Fruit fly (Drosophila melanogaster): ENCODE data around the gene CG12672.

The CG12672 gene

dm6 chrX:18007506-18007905 is at the start of gene CG12672:
Gene CG12672 (minus strand): TSS chrX:18007606.
- no peak for TF ChIP-seq CG8478 (optimal IDR thresholded peaks at IDR 0.05)
- TF ChIP-seq Dll (optimal IDR thresholded peaks at IDR 0.05), result no peak
- no peak for TF ChIP-seq usp (GFP tag; optimal IDR thresholded peaks at IDR 0.05)
- no peak for TF ChIP-seq EcR (GFP tag; optimal IDR thresholded peaks at IDR 0.05)
- no peak for TF ChIP-seq pan (optimal IDR thresholded peaks at IDR 0.05)
- TF ChIP-seq psq (optimal IDR thresholded peaks at IDR 0.05), result no peak

- TF ChIP-seq usp (GFP tag; optimal IDR thresholded peaks at IDR 0.05), result no peak
- no peak for TF ChIP-seq Dll (optimal IDR thresholded peaks at IDR 0.05)
- no peak for TF ChIP-seq pan (optimal IDR thresholded peaks at IDR 0.05)
- TF ChIP-seq CG8478 (optimal IDR thresholded peaks at IDR 0.05), result no peak
- no peak for TF ChIP-seq psq (optimal IDR thresholded peaks at IDR 0.05)
- TF ChIP-seq EcR (GFP tag; optimal IDR thresholded peaks at IDR 0.05), result no peak
Measured at dm6 chrX:18057202-18057601, 49.8 kb upstream of the CG12672 start.

DNA sequence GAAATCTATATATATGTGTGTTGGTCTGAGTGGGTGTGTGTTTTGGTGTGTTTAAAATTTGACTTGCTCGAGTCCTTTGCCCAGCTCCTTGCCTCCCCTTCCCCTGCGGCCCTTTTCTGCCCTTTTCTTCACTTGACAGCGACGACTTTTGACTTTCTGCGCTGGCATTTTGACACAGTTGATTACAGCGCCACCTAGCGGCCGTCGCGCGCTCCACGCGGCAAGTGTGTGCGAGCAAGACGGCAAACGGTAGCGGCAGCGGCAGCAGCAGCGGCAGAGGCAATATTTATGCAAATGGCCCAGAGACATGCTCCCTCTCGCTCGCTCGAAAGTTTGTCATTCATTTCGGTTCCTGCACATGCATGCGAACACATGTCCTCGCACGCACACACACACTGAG is 44.7 kb upstream of the CG12672 start:
- TF ChIP-seq CG8478 (optimal IDR thresholded peaks at IDR 0.05) (no peak), psq (optimal IDR thresholded peaks at IDR 0.05) (no peak), Dll (optimal IDR thresholded peaks at IDR 0.05) (no peak), EcR (GFP tag; optimal IDR thresholded peaks at IDR 0.05) (no peak), pan (optimal IDR thresholded peaks at IDR 0.05) (no peak), usp (GFP tag; optimal IDR thresholded peaks at IDR 0.05) (no peak)

dm6 chrX:18043691-18044090 is 36.3 kb upstream of the CG12672 start, which contains the start of gene CG15373:
Gene CG15373 (plus strand): TSS chrX:18043991.
- TF ChIP-seq EcR (GFP tag; optimal IDR thresholded peaks at IDR 0.05), result no peak
- TF ChIP-seq psq (optimal IDR thresholded peaks at IDR 0.05), result no peak
- TF ChIP-seq pan (optimal IDR thresholded peaks at IDR 0.05), result no peak
- TF ChIP-seq usp (GFP tag; optimal IDR thresholded peaks at IDR 0.05), result no peak
- no peak for TF ChIP-seq CG8478 (optimal IDR thresholded peaks at IDR 0.05)
- TF ChIP-seq Dll (optimal IDR thresholded peaks at IDR 0.05), result no peak

dm6 chrX:18023615-18024163 is 16.3 kb upstream of the CG12672 start, which contains the start of gene CG6867:
Gene CG6867 (plus strand): TSS chrX:18023870.
- TF ChIP-seq usp (GFP tag; optimal IDR thresholded peaks at IDR 0.05) (no peak), CG8478 (optimal IDR thresholded peaks at IDR 0.05) (no peak), pan (optimal IDR thresholded peaks at IDR 0.05) (no peak), psq (optimal IDR thresholded peaks at IDR 0.05) (no peak), Dll (optimal IDR thresholded peaks at IDR 0.05) (no peak), EcR (GFP tag; optimal IDR thresholded peaks at IDR 0.05) (no peak)

dm6 chrX:18018437-18019100 is 11.2 kb upstream of the CG12672 start:
- no peak for TF ChIP-seq pan (optimal IDR thresholded peaks at IDR 0.05)
- no peak for TF ChIP-seq psq (optimal IDR thresholded peaks at IDR 0.05)
- no peak for TF ChIP-seq usp (GFP tag; optimal IDR thresholded peaks at IDR 0.05)
- no peak for TF ChIP-seq CG8478 (optimal IDR thresholded peaks at IDR 0.05)
- no peak for TF ChIP-seq EcR (GFP tag; optimal IDR thresholded peaks at IDR 0.05)
- no peak for TF ChIP-seq Dll (optimal IDR thresholded peaks at IDR 0.05)

DNA sequence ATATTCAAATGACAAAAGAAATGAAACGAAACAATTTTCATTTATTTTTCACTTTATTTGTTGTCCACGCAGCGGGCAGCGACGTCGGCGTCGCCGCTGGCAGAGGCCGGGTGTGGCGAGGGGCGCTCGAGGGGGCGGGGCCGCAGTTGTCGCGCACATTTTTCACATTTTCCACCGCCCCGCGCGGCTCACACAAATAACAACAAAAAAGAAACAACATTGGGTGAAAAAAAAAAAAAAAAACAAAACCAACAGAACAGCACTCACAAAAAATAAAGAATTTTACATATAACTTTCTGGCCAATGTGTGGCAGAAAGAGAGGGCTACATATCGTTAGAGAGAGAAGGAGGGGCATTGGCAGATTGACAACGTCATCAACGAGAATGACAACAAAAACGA is 7.2 kb upstream of the CG12672 start:
- TF ChIP-seq usp (GFP tag; optimal IDR thresholded peaks at IDR 0.05) (no peak), pan (optimal IDR thresholded peaks at IDR 0.05) (no peak)

DNA sequence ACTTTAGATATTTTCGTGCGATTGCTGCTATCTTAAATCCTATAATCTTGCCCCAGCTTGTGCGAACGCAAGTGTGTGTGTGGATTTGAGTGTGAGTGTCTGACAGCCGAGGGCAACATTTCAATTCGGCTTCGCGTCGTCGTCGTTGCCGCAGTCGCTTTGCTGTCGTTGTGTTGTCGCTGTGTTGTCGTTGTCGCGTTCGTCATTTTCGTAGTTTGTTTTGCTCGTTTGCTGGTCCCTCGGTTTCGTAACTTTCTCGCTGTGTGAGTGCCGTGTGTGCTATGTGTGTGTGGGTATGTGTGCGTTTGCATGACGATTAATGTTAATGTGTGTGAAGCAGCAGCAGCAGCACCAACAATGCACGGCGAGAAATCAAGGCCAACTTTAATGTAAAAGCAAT is 2.0 kb upstream of the CG12672 start:
- no peak for TF ChIP-seq psq (optimal IDR thresholded peaks at IDR 0.05)
- TF ChIP-seq pan (optimal IDR thresholded peaks at IDR 0.05), result no peak
- no peak for TF ChIP-seq Dll (optimal IDR thresholded peaks at IDR 0.05)
- no peak for TF ChIP-seq CG8478 (optimal IDR thresholded peaks at IDR 0.05)
- no peak for TF ChIP-seq usp (GFP tag; optimal IDR thresholded peaks at IDR 0.05)
- TF ChIP-seq EcR (GFP tag; optimal IDR thresholded peaks at IDR 0.05), result no peak

DNA sequence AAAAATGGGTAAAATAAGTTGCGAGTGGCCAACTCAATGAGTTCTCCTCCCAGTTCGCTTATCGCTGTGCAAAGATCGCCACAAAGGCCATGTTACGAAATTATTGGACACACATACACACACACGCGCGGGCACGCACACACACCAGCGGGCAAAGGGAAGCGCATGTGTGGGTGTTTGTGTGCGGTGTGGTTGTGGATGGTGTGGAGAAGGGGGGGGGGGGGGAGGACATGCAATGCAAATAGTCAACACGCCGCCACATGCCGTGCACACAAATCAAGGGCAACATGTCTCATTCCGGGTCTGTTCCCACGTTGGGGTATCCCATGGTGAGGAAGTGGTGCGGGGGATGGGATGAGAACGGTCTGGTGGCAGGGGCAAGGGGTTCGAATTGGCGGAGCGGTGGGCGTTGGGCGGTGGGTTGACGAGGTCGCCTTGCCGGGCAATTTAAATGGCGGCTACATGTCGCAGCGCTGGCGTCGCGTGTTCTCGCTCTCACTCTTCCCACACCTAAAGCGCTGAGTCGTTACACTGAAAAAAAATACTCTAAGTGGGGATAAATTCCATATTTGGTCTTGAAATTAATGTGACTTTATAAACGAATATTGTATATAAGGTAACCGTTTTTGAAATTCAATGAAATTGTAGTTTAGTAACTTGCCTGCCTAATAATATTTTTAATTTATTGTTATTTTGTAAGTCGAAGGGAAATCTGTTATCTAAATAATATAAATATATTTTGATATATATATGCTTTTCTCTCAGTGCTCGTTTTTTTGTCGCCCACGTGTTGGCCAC is 3.4 kb downstream of the CG12672 start:
- TF ChIP-seq CG8478 (optimal IDR thresholded peaks at IDR 0.05), result no peak
- no peak for TF ChIP-seq usp (GFP tag; optimal IDR thresholded peaks at IDR 0.05)
- no peak for TF ChIP-seq pan (optimal IDR thresholded peaks at IDR 0.05)
- TF ChIP-seq EcR (GFP tag; optimal IDR thresholded peaks at IDR 0.05), result no peak
- TF ChIP-seq Dll (optimal IDR thresholded peaks at IDR 0.05), result no peak
- no peak for TF ChIP-seq psq (optimal IDR thresholded peaks at IDR 0.05)

dm6 chrX:17995535-17995934 is 11.9 kb downstream of the CG12672 start:
- TF ChIP-seq Dll (optimal IDR thresholded peaks at IDR 0.05) (no peak), CG8478 (optimal IDR thresholded peaks at IDR 0.05) (no peak), usp (GFP tag; optimal IDR thresholded peaks at IDR 0.05) (no peak), EcR (GFP tag; optimal IDR thresholded peaks at IDR 0.05) (no peak), psq (optimal IDR thresholded peaks at IDR 0.05) (no peak), pan (optimal IDR thresholded peaks at IDR 0.05) (no peak)

- no peak for TF ChIP-seq EcR (GFP tag; optimal IDR thresholded peaks at IDR 0.05)
- no peak for TF ChIP-seq usp (GFP tag; optimal IDR thresholded peaks at IDR 0.05)
- no peak for TF ChIP-seq psq (optimal IDR thresholded peaks at IDR 0.05)
- no peak for TF ChIP-seq pan (optimal IDR thresholded peaks at IDR 0.05)
- TF ChIP-seq Dll (optimal IDR thresholded peaks at IDR 0.05), result no peak
- TF ChIP-seq CG8478 (optimal IDR thresholded peaks at IDR 0.05), result no peak
Measured at dm6 chrX:17968134-17968533, 39.3 kb downstream of the CG12672 start.

DNA sequence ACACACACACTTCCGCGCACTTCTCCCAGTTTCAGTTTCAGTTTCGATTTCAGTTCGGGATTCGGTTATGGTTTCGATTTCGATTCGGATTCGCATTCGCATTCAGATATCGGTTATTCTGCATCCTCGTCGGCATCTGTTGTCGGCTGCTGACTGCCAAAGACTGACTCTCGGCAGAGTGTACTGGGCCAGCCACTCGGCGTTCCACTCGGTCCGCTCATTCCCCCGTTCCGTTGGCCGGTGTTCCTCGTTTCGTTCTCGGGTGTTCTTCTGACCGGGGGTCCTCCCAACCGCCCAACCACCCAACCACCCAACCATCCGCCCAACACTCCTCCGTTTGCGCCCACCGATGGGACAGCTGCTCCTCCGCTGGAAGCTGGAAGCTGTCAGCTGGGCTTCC is 40.4 kb downstream of the CG12672 start:
- TF ChIP-seq pan (optimal IDR thresholded peaks at IDR 0.05), result no peak
- TF ChIP-seq psq (optimal IDR thresholded peaks at IDR 0.05), result no peak
- no peak for TF ChIP-seq Dll (optimal IDR thresholded peaks at IDR 0.05)
- no peak for TF ChIP-seq usp (GFP tag; optimal IDR thresholded peaks at IDR 0.05)
- no peak for TF ChIP-seq EcR (GFP tag; optimal IDR thresholded peaks at IDR 0.05)
- no peak for TF ChIP-seq CG8478 (optimal IDR thresholded peaks at IDR 0.05)

All from whole organism.